Worm (Caenorhabditis elegans): ENCODE results near the gene bpnt-1.

ce11 chrII:4372406-4372805 is 47.6 kb upstream of the bpnt-1 start, which contains the start of gene paic-1:
- TF ChIP-seq nhr-12 (tag; optimal IDR thresholded peaks at IDR 0.05) = no peak
- TF ChIP-seq unc-39 (tag; optimal IDR thresholded peaks at IDR 0.05) = no peak
- TF ChIP-seq ceh-82 (tag; optimal IDR thresholded peaks at IDR 0.05) = no peak
- TF ChIP-seq zag-1 (tag; optimal IDR thresholded peaks at IDR 0.05) = no peak
- TF ChIP-seq aly-2 (tag; optimal IDR thresholded peaks at IDR 0.05) = no peak
- TF ChIP-seq lsy-2 (tag; optimal IDR thresholded peaks at IDR 0.05) = no peak
- no peak for TF ChIP-seq ama-1 (optimal IDR thresholded peaks at IDR 0.05)
- no peak for TF ChIP-seq F13H6.1 (tag; optimal IDR thresholded peaks at IDR 0.05)
- no peak for TF ChIP-seq unc-62 (GFP tag; optimal IDR thresholded peaks at IDR 0.05)
- TF ChIP-seq snpc-4 (tag; optimal IDR thresholded peaks at IDR 0.05) = no peak
- no peak for TF ChIP-seq elt-3 (tag; optimal IDR thresholded peaks at IDR 0.05)
- no peak for TF ChIP-seq mbf-1 (tag; optimal IDR thresholded peaks at IDR 0.05)
